Fruit fly (Drosophila melanogaster) whole organism, wandering third instar larva: ENCODE measurements around the gene jim.

Experiments
- Abd-B ChIP-seq: fragments of >200 bp; optimal IDR thresholded peaks from 2 replicates; lab custom pipeline; 2017; ENCODE audit warnings: missing biosample characterization, missing genetic modification characterization
- CG32264 ChIP-seq: fragments of 200-800 bp; sonication (Bioruptor generic); optimal IDR thresholded peaks from 2 replicates; lab custom pipeline; 2016; ENCODE audit warnings: missing biosample characterization, missing genetic modification characterization
- CG9705 ChIP-seq: fragments of 200-800 bp; sonication (Bioruptor generic); optimal IDR thresholded peaks from 2 replicates; lab custom pipeline; 2018; ENCODE audit warnings: missing biosample characterization, mild to moderate bottlenecking, missing genetic modification characterization
- CrebA ChIP-seq: fragments of 200-800 bp; sonication (Bioruptor generic); optimal IDR thresholded peaks from 2 replicates; lab custom pipeline; 2016; ENCODE audit warnings: missing biosample characterization, mild to moderate bottlenecking, missing genetic modification characterization, borderline replicate concordance
- Dfd ChIP-seq: fragments of >200 bp; optimal IDR thresholded peaks from 2 replicates; lab custom pipeline; 2017; ENCODE audit warnings: missing biosample characterization, missing genetic modification characterization
- Dif ChIP-seq: fragments of 200-275, 200-300 bp; sonication (Bioruptor generic); optimal IDR thresholded peaks from 2 replicates; lab custom pipeline; 2018; ENCODE audit warnings: missing biosample characterization, missing genetic modification characterization; ENCODE audit not compliant: partially characterized antibody
- GATAd ChIP-seq: sonication (Bioruptor generic); optimal IDR thresholded peaks from 2 replicates; lab custom pipeline; 2016; ENCODE audit warnings: missing biosample characterization, missing genetic modification characterization
- HLH106 ChIP-seq: fragments of 200-800 bp; optimal IDR thresholded peaks from 3 replicates; lab custom pipeline; 2019; ENCODE audit warnings: missing biosample characterization, mild to moderate bottlenecking, missing genetic modification characterization, moderate library complexity
- Hnf4 ChIP-seq: fragments of 200-800 bp; sonication (Bioruptor generic); optimal IDR thresholded peaks from 2 replicates; lab custom pipeline; 2016; ENCODE audit warnings: missing biosample characterization, mild to moderate bottlenecking, missing genetic modification characterization
- Hr78 ChIP-seq: fragments of >200 bp; optimal IDR thresholded peaks from 2 replicates; lab custom pipeline; 2017; ENCODE audit warnings: missing biosample characterization, missing genetic modification characterization
- Hr83 ChIP-seq: fragments of 200-300 bp; sonication (Bioruptor generic); optimal IDR thresholded peaks from 2 replicates; lab custom pipeline; 2016; ENCODE audit warnings: missing biosample characterization, mild to moderate bottlenecking, missing genetic modification characterization, moderate library complexity; ENCODE audit not compliant: poor library complexity, severe bottlenecking
- Jra ChIP-seq: sonication (Bioruptor generic); optimal IDR thresholded peaks from 2 replicates; lab custom pipeline; 2016; ENCODE audit warnings: missing biosample characterization, missing genetic modification characterization
- Mio ChIP-seq: sonication (Bioruptor generic); optimal IDR thresholded peaks from 2 replicates; lab custom pipeline; 2016; ENCODE audit warnings: missing biosample characterization, missing genetic modification characterization
- Myc ChIP-seq: fragments of >200 bp; optimal IDR thresholded peaks from 2 replicates; lab custom pipeline; 2017
- N ChIP-seq: fragments of >200 bp; optimal IDR thresholded peaks from 2 replicates; lab custom pipeline; 2018; ENCODE audit warnings: missing biosample characterization, missing external identifiers, missing genetic modification characterization
- OdsH ChIP-seq: fragments of 200-800 bp; sonication (Bioruptor generic); optimal IDR thresholded peaks from 2 replicates; lab custom pipeline; 2016; ENCODE audit warnings: missing biosample characterization, mild to moderate bottlenecking, missing genetic modification characterization
- Rel ChIP-seq, 2 experiments: fragments of 200-800 bp; sonication (Bioruptor generic) in 1 of 2; optimal IDR thresholded peaks; 2 replicates in 1 of 2; 3 replicates in 1 of 2; lab custom pipeline; 2016 to 2019; ENCODE audit warnings: mild to moderate bottlenecking in 2 of 2, missing biosample characterization in 2 of 2, missing genetic modification characterization in 2 of 2, moderate library complexity in 1 of 2
- Sp1 ChIP-seq: fragments of 200-800 bp; sonication (Bioruptor generic); optimal IDR thresholded peaks from 3 replicates; lab custom pipeline; 2019; ENCODE audit warnings: missing biosample characterization, mild to moderate bottlenecking, missing genetic modification characterization, moderate library complexity
- Vsx2 ChIP-seq: fragments of 200-300, 225-300 bp; sonication (Bioruptor generic); optimal IDR thresholded peaks from 2 replicates; lab custom pipeline; 2018; ENCODE audit warnings: missing biosample characterization, missing genetic modification characterization; ENCODE audit not compliant: partially characterized antibody
- br ChIP-seq: fragments of 200-800 bp; sonication (Bioruptor generic); optimal IDR thresholded peaks from 2 replicates; lab custom pipeline; 2016; ENCODE audit warnings: missing biosample characterization, missing genetic modification characterization
- brk ChIP-seq: fragments of 200-800 bp; sonication (Bioruptor generic); optimal IDR thresholded peaks from 2 replicates; lab custom pipeline; 2016; ENCODE audit warnings: missing biosample characterization, mild to moderate bottlenecking, missing genetic modification characterization
- dl ChIP-seq, 2 experiments: fragments of 175-275, 200-275 bp in 1 of 2; fragments of 200-275 bp in 1 of 2; sonication (Bioruptor generic); optimal IDR thresholded peaks; lab custom pipeline; 2018; ENCODE audit warnings: mild to moderate bottlenecking in 2 of 2, missing biosample characterization in 2 of 2, missing genetic modification characterization in 2 of 2, moderate library complexity in 2 of 2; ENCODE audit not compliant: partially characterized antibody in 2 of 2, insufficient read depth in 1 of 2
- dmrt93B ChIP-seq: fragments of 200-800 bp; sonication (Bioruptor generic); optimal IDR thresholded peaks from 2 replicates; lab custom pipeline; 2018; ENCODE audit warnings: missing biosample characterization, mild to moderate bottlenecking, missing genetic modification characterization
- dsf ChIP-seq: sonication (Bioruptor generic); optimal IDR thresholded peaks from 2 replicates; lab custom pipeline; 2016; ENCODE audit warnings: missing biosample characterization, missing genetic modification characterization, borderline replicate concordance
- ey ChIP-seq: fragments of 200-800 bp; sonication (Bioruptor generic); optimal IDR thresholded peaks from 2 replicates; lab custom pipeline; 2016; ENCODE audit warnings: missing biosample characterization, missing genetic modification characterization
- foxo ChIP-seq, 2 experiments: fragments of 200-800 bp; sonication (Bioruptor generic); optimal IDR thresholded peaks; 2 replicates in 1 of 2; 3 replicates in 1 of 2; lab custom pipeline; 2016 to 2017; ENCODE audit warnings: missing biosample characterization in 2 of 2, missing genetic modification characterization in 2 of 2
- fru ChIP-seq: fragments of 200-800 bp; sonication (Bioruptor generic); optimal IDR thresholded peaks from 3 replicates; lab custom pipeline; 2016; ENCODE audit warnings: missing biosample characterization, mild to moderate bottlenecking, missing genetic modification characterization
- h ChIP-seq: fragments of 200-800 bp; sonication (Bioruptor generic); optimal IDR thresholded peaks from 3 replicates; lab custom pipeline; 2016; ENCODE audit warnings: missing biosample characterization, mild to moderate bottlenecking, missing genetic modification characterization
- jim ChIP-seq: fragments of 175-275, 200-325 bp; sonication (Bioruptor generic); optimal IDR thresholded peaks from 2 replicates; lab custom pipeline; 2016; ENCODE audit warnings: missing biosample characterization, mild to moderate bottlenecking, missing genetic modification characterization
- lola ChIP-seq: fragments of >200 bp; optimal IDR thresholded peaks from 2 replicates; lab custom pipeline; 2017; ENCODE audit warnings: missing biosample characterization, missing genetic modification characterization
- pan ChIP-seq: fragments of >200 bp; optimal IDR thresholded peaks from 2 replicates; lab custom pipeline; 2017
- psq ChIP-seq: fragments of 200-800 bp; sonication (Bioruptor generic); optimal IDR thresholded peaks from 3 replicates; lab custom pipeline; 2017; ENCODE audit warnings: missing biosample characterization, mild to moderate bottlenecking, missing genetic modification characterization, moderate library complexity
- rgr ChIP-seq: fragments of 200-800 bp; sonication (Bioruptor generic); optimal IDR thresholded peaks from 3 replicates; lab custom pipeline; 2016; ENCODE audit warnings: missing biosample characterization, mild to moderate bottlenecking, missing genetic modification characterization
- sage ChIP-seq: fragments of 200-800 bp; sonication (Bioruptor generic); optimal IDR thresholded peaks from 2 replicates; lab custom pipeline; 2016; ENCODE audit warnings: missing biosample characterization, mild to moderate bottlenecking, missing genetic modification characterization
- sv ChIP-seq: fragments of 200-800 bp; sonication (Bioruptor generic); optimal IDR thresholded peaks from 3 replicates; lab custom pipeline; 2016; ENCODE audit warnings: missing biosample characterization, missing genetic modification characterization
- tai ChIP-seq: sonication (Bioruptor generic); optimal IDR thresholded peaks from 2 replicates; lab custom pipeline; 2016; ENCODE audit warnings: missing biosample characterization, missing genetic modification characterization
- usp ChIP-seq: fragments of >200 bp; optimal IDR thresholded peaks from 2 replicates; lab custom pipeline; 2017; ENCODE audit warnings: missing biosample characterization, missing genetic modification characterization
- woc ChIP-seq: sonication (Bioruptor generic); optimal IDR thresholded peaks from 2 replicates; lab custom pipeline; 2016; ENCODE audit warnings: missing biosample characterization, mild to moderate bottlenecking, missing genetic modification characterization

Gene jim

DNA sequence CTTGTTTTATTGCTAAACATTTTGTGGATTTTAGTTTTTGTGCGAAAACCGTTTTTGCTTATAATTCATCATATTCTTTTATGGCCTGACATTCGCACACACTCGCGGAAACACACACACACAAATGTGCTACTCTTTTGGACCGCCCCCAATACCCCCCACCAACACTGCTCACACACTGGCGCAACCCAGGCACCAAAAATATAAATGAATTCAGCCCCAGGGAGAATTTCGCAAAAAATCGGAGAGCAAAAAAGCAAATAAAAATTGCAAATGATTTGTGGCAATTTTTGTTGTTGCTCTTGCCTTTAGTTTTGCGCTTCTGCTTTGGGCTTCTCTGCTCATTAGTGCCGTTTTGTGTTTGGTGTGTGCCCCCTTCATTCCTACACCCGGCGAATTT, 11.8 kb downstream of the jim start:
- TF ChIP-seq usp (GFP tag; lab: Kevin White, UChicago) (no peak), Hnf4 (GFP tag; lab: Kevin White, UChicago) (no peak), Rel (GFP tag; optimal IDR thresholded peaks at IDR 0.05; lab: Kevin White, UChicago) (peak; percentile 32), Rel (tag; optimal IDR thresholded peaks at IDR 0.05; lab: Kevin White, UChicago) (no peak), ey (GFP tag; lab: Kevin White, UChicago) (no peak), Hr83 (GFP tag; lab: Kevin White, UChicago) (no peak), tai (GFP tag; lab: Kevin White, UChicago) (no peak), Jra (GFP tag; lab: Kevin White, UChicago) (no peak), foxo (GFP tag; optimal IDR thresholded peaks at IDR 0.05; lab: Kevin White, UChicago) (peak in 1 of 2 experiments; percentile 48), dmrt93B (GFP tag; lab: Kevin White, UChicago) (no peak), Abd-B (no peak), Mio (no peak), sv (GFP tag; lab: Kevin White, UChicago) (no peak), sage (GFP tag; lab: Kevin White, UChicago) (no peak), Dfd (no peak), dl (GFP tag; optimal IDR thresholded peaks at IDR 0.05; lab: Kevin White, UChicago; ENCODE audit: insufficient read depth in 1 of 2, partially characterized antibody in 2 of 2) (peak in 1 of 2 experiments; percentile 33), N (GFP tag; lab: Kevin White, UChicago) (peak; percentile 5), br (GFP tag; lab: Kevin White, UChicago) (no peak), CG9705 (GFP tag; lab: Kevin White, UChicago) (no peak), woc (GFP tag; lab: Kevin White, UChicago) (no peak), brk (no peak), rgr (no peak), lola (GFP tag; lab: Kevin White, UChicago) (no peak), Sp1 (GFP tag; lab: Kevin White, UChicago) (no peak), HLH106 (no peak), pan (lab: Kevin White, UChicago) (no peak), fru (no peak), psq (peak; percentile 68), CG32264 (GFP tag; lab: Kevin White, UChicago) (no peak), GATAd (GFP tag; lab: Kevin White, UChicago) (no peak), Myc (lab: Kevin White, UChicago) (no peak), dsf (no peak), CrebA (GFP tag; lab: Kevin White, UChicago) (no peak), Vsx2 (GFP tag; lab: Kevin White, UChicago) (peak; percentile 8), h (GFP tag; lab: Kevin White, UChicago) (no peak), jim (GFP tag; lab: Kevin White, UChicago) (peak; percentile 83), Hr78 (GFP tag; lab: Kevin White, UChicago) (no peak), OdsH (GFP tag; lab: Kevin White, UChicago) (no peak), Dif (GFP tag; lab: Kevin White, UChicago) (peak; percentile 28)
- TF ChIP-seq, all 38 proteins: peak for 8

DNA sequence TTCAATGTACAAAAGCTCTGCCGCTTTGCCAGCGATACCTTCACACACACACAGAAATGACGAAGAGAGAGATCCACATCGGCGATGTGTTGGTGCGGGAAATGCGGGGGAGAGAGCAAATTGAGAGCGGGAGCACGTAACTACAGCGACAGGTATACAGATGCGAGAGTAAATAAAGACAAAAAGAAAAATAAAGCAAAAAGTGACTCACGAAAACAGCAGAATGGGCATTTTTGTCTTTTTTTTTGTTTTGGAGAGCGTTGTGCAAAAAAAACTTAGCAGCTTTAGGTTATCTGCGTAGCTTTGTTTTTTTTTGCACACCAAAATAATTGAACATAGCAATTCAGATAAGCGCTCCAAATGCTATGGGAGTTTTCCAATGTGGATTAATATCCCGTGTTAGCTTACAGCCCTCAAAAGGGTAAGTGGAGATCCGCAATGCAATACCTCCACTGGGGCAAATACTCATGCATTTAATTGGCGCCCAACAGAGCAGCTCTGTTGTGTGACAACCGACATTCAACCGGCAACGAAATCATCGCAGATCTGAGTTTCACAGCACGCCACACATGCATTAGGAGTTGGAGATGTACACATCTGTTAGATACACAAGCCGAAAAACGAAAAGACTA, 12.3 kb downstream of the jim start:
- peak; percentile 59 for TF ChIP-seq dmrt93B (GFP tag; lab: Kevin White, UChicago)
- TF ChIP-seq GATAd (GFP tag; lab: Kevin White, UChicago) = no peak
- TF ChIP-seq Dif (GFP tag; lab: Kevin White, UChicago) = peak; percentile 98
- TF ChIP-seq ey (GFP tag; lab: Kevin White, UChicago) = no peak
- no peak for TF ChIP-seq Abd-B
- TF ChIP-seq OdsH (GFP tag; lab: Kevin White, UChicago) = peak; percentile 65
- no peak for TF ChIP-seq sv (GFP tag; lab: Kevin White, UChicago)
- peak; percentile 19 for TF ChIP-seq Mio
- no peak for TF ChIP-seq dsf
- peak; percentile 99 for TF ChIP-seq Rel (GFP tag; optimal IDR thresholded peaks at IDR 0.05; lab: Kevin White, UChicago)
- TF ChIP-seq Rel (tag; optimal IDR thresholded peaks at IDR 0.05; lab: Kevin White, UChicago) = peak; percentile 79
- peak; percentile 89 for TF ChIP-seq Vsx2 (GFP tag; lab: Kevin White, UChicago)
- TF ChIP-seq CG9705 (GFP tag; lab: Kevin White, UChicago) = peak; percentile 83
- TF ChIP-seq Hr83 (GFP tag; lab: Kevin White, UChicago) = peak; percentile 82
- no peak for TF ChIP-seq tai (GFP tag; lab: Kevin White, UChicago)
- TF ChIP-seq usp (GFP tag; lab: Kevin White, UChicago) = no peak
- TF ChIP-seq br (GFP tag; lab: Kevin White, UChicago) = peak; percentile 81
- TF ChIP-seq lola (GFP tag; lab: Kevin White, UChicago) = no peak
- peak; percentile 100 for TF ChIP-seq jim (GFP tag; lab: Kevin White, UChicago)
- TF ChIP-seq fru = peak; percentile 57
- no peak for TF ChIP-seq pan (lab: Kevin White, UChicago)
- TF ChIP-seq Hr78 (GFP tag; lab: Kevin White, UChicago) = no peak
- no peak for TF ChIP-seq Dfd
- TF ChIP-seq psq = peak; percentile 39
- TF ChIP-seq Hnf4 (GFP tag; lab: Kevin White, UChicago) = peak; percentile 87
- peak; percentile 86 for TF ChIP-seq Jra (GFP tag; lab: Kevin White, UChicago)
- peak; percentile 88 for TF ChIP-seq sage (GFP tag; lab: Kevin White, UChicago)
- TF ChIP-seq h (GFP tag; lab: Kevin White, UChicago) = peak; percentile 80
- TF ChIP-seq brk = peak; percentile 65
- TF ChIP-seq woc (GFP tag; lab: Kevin White, UChicago) = no peak
- peak; percentile 60 for TF ChIP-seq HLH106
- TF ChIP-seq N (GFP tag; lab: Kevin White, UChicago) = no peak
- peak; percentile 90 to 96 for TF ChIP-seq dl (GFP tag; optimal IDR thresholded peaks at IDR 0.05; lab: Kevin White, UChicago; ENCODE audit: insufficient read depth in 1 of 2, partially characterized antibody in 2 of 2)
- peak; percentile 21 to 94 for TF ChIP-seq foxo (GFP tag; optimal IDR thresholded peaks at IDR 0.05; lab: Kevin White, UChicago)
- TF ChIP-seq rgr = peak; percentile 62
- TF ChIP-seq CG32264 (GFP tag; lab: Kevin White, UChicago) = peak; percentile 65
- no peak for TF ChIP-seq Myc (lab: Kevin White, UChicago)
- TF ChIP-seq Sp1 (GFP tag; lab: Kevin White, UChicago) = peak; percentile 99
- TF ChIP-seq CrebA (GFP tag; lab: Kevin White, UChicago) = peak; percentile 98
- TF ChIP-seq, all 38 proteins: peak for 24
